Worm (Caenorhabditis elegans) whole organism, L4 larva: ENCODE results near the gene Y38H6A.1.
A peak's percentile ranks its signal among the peaks of the same experiment; 100 is the strongest.

Experiments used
- D1046.2 ChIP-seq: fragments of 200-800 bp; sonication (Bioruptor generic); IDR thresholded peaks from 2 replicates; pipeline ENCODE4 v1.3.6; 2022; ENCODE audit warnings: missing genetic modification characterization, missing compliant biosample characterization
- F44E2.7 ChIP-seq: fragments of 200-800 bp; sonication (Bioruptor generic); IDR thresholded peaks from 2 replicates; pipeline ENCODE4 v2.1.2; 2022; ENCODE audit warnings: missing genetic modification characterization, missing compliant biosample characterization
- F49E8.2 ChIP-seq: sonication (generic microtip); optimal IDR thresholded peaks from 2 replicates; lab custom pipeline; 2016; ENCODE audit warnings: missing compliant biosample characterization, mild to moderate bottlenecking, missing genetic modification characterization, borderline replicate concordance
- Y48G9A.11 ChIP-seq: fragments of 200-800 bp; sonication (Bioruptor generic); IDR thresholded peaks from 2 replicates; pipeline ENCODE4 v1.3.6; 2022; ENCODE audit warnings: missing genetic modification reagents, missing genetic modification characterization, missing compliant biosample characterization
- Y75B8A.6 ChIP-seq: fragments of 200-800 bp; sonication (Bioruptor generic); IDR thresholded peaks from 2 replicates; pipeline ENCODE4 v1.3.6; 2022; ENCODE audit warnings: missing genetic modification reagents, missing genetic modification characterization, missing compliant biosample characterization
- ZK337.2 ChIP-seq: fragments of 200-800 bp; sonication (Bioruptor generic); IDR thresholded peaks from 2 replicates; pipeline ENCODE4 v1.3.6; 2022; ENCODE audit warnings: missing genetic modification reagents, missing genetic modification characterization, missing compliant biosample characterization
- aha-1 ChIP-seq: fragments of 150-350 bp; peaks from one replicate; lab custom pipeline; 2014; ENCODE audit warnings: missing biosample characterization, missing genetic modification characterization
- aly-2 ChIP-seq: sonication (generic microtip); optimal IDR thresholded peaks from 2 replicates; lab custom pipeline; 2018; ENCODE audit warnings: missing biosample characterization, missing genetic modification characterization
- arid-1 ChIP-seq: fragments of 200-800 bp; sonication (Bioruptor generic); conservative IDR thresholded peaks from 2 replicates; pipeline ENCODE4 v1.3.6; 2022; ENCODE audit warnings: missing genetic modification reagents, missing genetic modification characterization, missing compliant biosample characterization
- daf-12 ChIP-seq: fragments of 150-350 bp; optimal IDR thresholded peaks from 2 replicates; lab custom pipeline; 2014; ENCODE audit warnings: missing biosample characterization, missing genetic modification reagents, missing genetic modification characterization
- daf-8 ChIP-seq: fragments of 200-800 bp; sonication (Bioruptor generic); IDR thresholded peaks from 2 replicates; pipeline ENCODE4 v1.3.6; 2022; ENCODE audit warnings: missing genetic modification characterization, missing compliant biosample characterization
- egl-27 ChIP-seq: sonication (generic microtip); optimal IDR thresholded peaks from 3 replicates; lab custom pipeline; 2017; ENCODE audit warnings: missing biosample characterization, missing genetic modification reagents, missing genetic modification characterization
- fkh-10 ChIP-seq: fragments of 150-350 bp; optimal IDR thresholded peaks from 2 replicates; lab custom pipeline; 2014; ENCODE audit warnings: missing biosample characterization, missing genetic modification reagents, missing genetic modification characterization
- hif-1 ChIP-seq, 2 experiments: sonication (generic microtip); optimal IDR thresholded peaks; 2 replicates each; lab custom pipeline; 2016 to 2017; ENCODE audit warnings: missing compliant biosample characterization in 2 of 2, missing genetic modification characterization in 2 of 2, missing genetic modification reagents in 2 of 2, missing genotype in 2 of 2, mild to moderate bottlenecking in 1 of 2
- hlh-30 ChIP-seq: sonication (generic microtip); optimal IDR thresholded peaks from 2 replicates; lab custom pipeline; 2017; ENCODE audit warnings: antibody characterized with exemption, mild to moderate bottlenecking, missing genetic modification characterization, missing compliant biosample characterization; ENCODE audit not compliant: insufficient read depth
- hmg-1.1 ChIP-seq: fragments of 200-800 bp; sonication (Bioruptor generic); IDR thresholded peaks from 2 replicates; pipeline ENCODE4 v1.3.6; 2022; ENCODE audit warnings: missing genetic modification reagents, missing genetic modification characterization, missing compliant biosample characterization
- jun-1 ChIP-seq: fragments of 150-350 bp; optimal IDR thresholded peaks from 2 replicates; lab custom pipeline; 2014; ENCODE audit warnings: missing biosample characterization, missing genetic modification reagents, missing genetic modification characterization
- lin-38 ChIP-seq: fragments of 200-800 bp; sonication (Bioruptor generic); IDR thresholded peaks from 2 replicates; pipeline ENCODE4 v1.3.6; 2022; ENCODE audit warnings: missing genetic modification reagents, missing genetic modification characterization, missing compliant biosample characterization
- lsy-2 ChIP-seq, 2 experiments: fragments of 150-350 bp in 1 of 2; sonication (generic microtip) in 1 of 2; optimal IDR thresholded peaks; 2 replicates each; lab custom pipeline; 2014 to 2017; ENCODE audit warnings: missing biosample characterization in 2 of 2, missing genetic modification characterization in 2 of 2
- madf-5 ChIP-seq, 2 experiments: fragments of 200-800 bp; sonication (Bioruptor generic); IDR thresholded peaks; 2 replicates each; pipeline ENCODE4 v1.3.6; 2022; ENCODE audit warnings: missing compliant biosample characterization in 2 of 2, missing genetic modification characterization in 2 of 2
- mxl-2 ChIP-seq: fragments of 200-800 bp; sonication (Bioruptor generic); conservative IDR thresholded peaks from 2 replicates; pipeline ENCODE4 v1.3.6; 2022; ENCODE audit warnings: missing genetic modification reagents, missing genetic modification characterization, missing compliant biosample characterization
- nhr-11 ChIP-seq: fragments of 150-350 bp; optimal IDR thresholded peaks from 2 replicates; lab custom pipeline; 2014; ENCODE audit warnings: missing biosample characterization, missing genetic modification characterization
- nhr-25 ChIP-seq: sonication (generic microtip); optimal IDR thresholded peaks from 2 replicates; lab custom pipeline; 2017; ENCODE audit warnings: missing genetic modification characterization, mild to moderate bottlenecking, missing compliant biosample characterization, antibody characterized with exemption, moderate library complexity, borderline replicate concordance; ENCODE audit not compliant: insufficient read depth
- nhr-6 ChIP-seq: fragments of 150-350 bp; optimal IDR thresholded peaks from 2 replicates; lab custom pipeline; 2014; ENCODE audit warnings: missing biosample characterization, missing genetic modification characterization
- pha-4 ChIP-seq, 2 experiments: fragments of 150-350 bp in 1 of 2; fragments of 200-800 bp in 1 of 2; sonication (Bioruptor generic) in 1 of 2; IDR thresholded peaks in 1 of 2; optimal IDR thresholded peaks in 1 of 2; 2 replicates each; pipeline versions ENCODE4 v1.3.6 to Lab custom; 2014 to 2022; ENCODE audit warnings: missing genetic modification characterization in 2 of 2, missing genetic modification reagents in 2 of 2, missing biosample characterization in 1 of 2, missing compliant biosample characterization in 1 of 2
- pqm-1 ChIP-seq: sonication (generic microtip); optimal IDR thresholded peaks from 2 replicates; lab custom pipeline; 2017; ENCODE audit warnings: missing biosample characterization, missing genetic modification characterization
- sdz-12 ChIP-seq: fragments of 200-800 bp; sonication (Bioruptor generic); optimal IDR thresholded peaks from 2 replicates; lab custom pipeline; 2018; ENCODE audit warnings: mild to moderate bottlenecking, missing genetic modification characterization, missing compliant biosample characterization
- skn-1 ChIP-seq: fragments of 150-350 bp; optimal IDR thresholded peaks from 2 replicates; lab custom pipeline; 2014; ENCODE audit warnings: missing biosample characterization, missing genetic modification characterization
- snpc-4 ChIP-seq: fragments of 150-350 bp; optimal IDR thresholded peaks from 2 replicates; lab custom pipeline; 2014; ENCODE audit warnings: missing biosample characterization, missing genetic modification characterization
- spr-3 ChIP-seq: fragments of 200-800 bp; sonication (Bioruptor generic); optimal IDR thresholded peaks from 2 replicates; lab custom pipeline; 2018; ENCODE audit warnings: mild to moderate bottlenecking, missing genetic modification characterization, missing compliant biosample characterization
- unc-62 ChIP-seq, 3 experiments: fragments of 150-350 bp in 1 of 3; sonication (generic microtip); optimal IDR thresholded peaks in 2 of 3; peaks in 1 of 3; 1 replicate in 1 of 3; 2 replicates in 2 of 3; lab custom pipeline; 2014 to 2017; ENCODE audit warnings: missing biosample characterization in 3 of 3, missing genetic modification characterization in 3 of 3, missing genetic modification reagents in 3 of 3, missing genotype in 1 of 3
- vab-7 ChIP-seq: fragments of 200-800 bp; sonication (Bioruptor generic); IDR thresholded peaks from 2 replicates; pipeline ENCODE4 v1.3.6; 2022; ENCODE audit warnings: missing genetic modification reagents, missing genetic modification characterization, missing compliant biosample characterization

Y38H6A.1 gene

DNA sequence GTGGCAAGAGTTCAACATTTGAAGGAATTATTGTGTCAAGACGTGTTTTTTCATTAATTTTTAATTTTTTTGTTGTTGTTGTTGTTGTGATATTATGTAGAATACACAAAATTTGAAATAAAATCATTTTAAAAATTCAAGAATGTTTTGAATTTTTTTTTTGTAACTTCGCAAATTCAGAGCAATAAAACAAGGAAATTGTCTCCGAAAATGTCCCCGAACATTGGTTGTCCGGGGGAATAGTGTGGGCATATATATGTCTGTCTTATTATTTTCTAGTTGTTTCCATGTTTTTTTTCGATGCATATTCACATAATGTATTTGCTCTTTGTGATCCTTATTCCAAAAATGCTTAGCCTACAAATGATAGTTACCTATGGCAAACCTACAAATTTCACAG, 14.0 kb upstream of the Y38H6A.1 start, which contains the start of gene clec-262:
Gene clec-262 (plus strand): TSS at position 301 of the 400 bp plus-strand sequence.
- TF ChIP-seq lsy-2 (tag; optimal IDR thresholded peaks at IDR 0.05; lab: Kevin White, UChicago) (no peak), pha-4 (GFP tag; IDR thresholded peaks at IDR 0.05; lab: Robert Waterston, UW) (no peak), pha-4 (tag; optimal IDR thresholded peaks at IDR 0.05; lab: Kevin White, UChicago) (no peak), skn-1 (no peak)

DNA sequence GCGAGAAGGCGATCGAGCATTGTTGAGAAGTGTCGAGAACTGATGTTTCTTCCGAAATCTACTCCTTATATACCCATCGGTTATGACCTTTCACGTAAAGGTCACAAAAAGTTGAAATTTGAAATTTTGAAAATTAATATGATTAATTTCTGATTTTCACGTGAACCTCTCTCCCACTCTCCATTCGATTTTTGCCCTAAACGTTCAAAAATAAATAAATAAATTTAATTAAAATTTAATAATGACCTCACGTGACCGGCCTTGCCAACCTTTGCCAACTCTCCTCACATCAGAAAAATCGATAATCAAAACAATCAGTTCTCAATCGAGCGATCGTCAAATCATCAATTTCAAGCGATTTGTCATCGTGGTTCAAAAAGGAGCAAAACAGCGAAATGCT, 8.1 kb upstream of the Y38H6A.1 start, which contains the start of gene Y113G7C.1:
Gene Y113G7C.1 (plus strand): TSS at position 301 of the 400 bp plus-strand sequence.
- TF ChIP-seq lsy-2 (tag; optimal IDR thresholded peaks at IDR 0.05; lab: Kevin White, UChicago) (no peak), sdz-12 (GFP tag; lab: Kevin White, UChicago) (no peak), aha-1 (tag; lab: Kevin White, UChicago) (peak; percentile 15)

ce11 chrV:20335264-20335663, 9.7 kb downstream of the Y38H6A.1 start, which contains the start of gene Y38H6A.5:
TSS of gene Y38H6A.5 (minus strand) at chrV:20335364.
- TF ChIP-seq unc-62 (GFP tag; optimal IDR thresholded peaks at IDR 0.05 in 1 of 2; lab: Kevin White, UChicago) (peak in 1 of 2 experiments; percentile 65), unc-62 (tag; optimal IDR thresholded peaks at IDR 0.05; lab: Kevin White, UChicago) (no peak), aly-2 (tag; lab: Kevin White, UChicago) (no peak)

ce11 chrV:20338020-20338419, 12.5 kb downstream of the Y38H6A.1 start:
- no peak for TF ChIP-seq egl-27 (tag; lab: Kevin White, UChicago)
- TF ChIP-seq aha-1 (tag; lab: Kevin White, UChicago) = peak; percentile 77

ce11 chrV:20338870-20339269, 13.4 kb downstream of the Y38H6A.1 start:
- TF ChIP-seq fkh-10 (GFP tag; lab: Kevin White, UChicago) = peak; percentile 75
- no peak for TF ChIP-seq skn-1
- TF ChIP-seq, all 104 proteins: peak for 1

- TF ChIP-seq madf-5 (GFP tag; IDR thresholded peaks at IDR 0.05; lab: Robert Waterston, UW) (no peak), aha-1 (tag; lab: Kevin White, UChicago) (peak; percentile 47)
- TF ChIP-seq, all 104 proteins: peak for 1
These were observed 19.4 kb downstream of the Y38H6A.1 start, which contains the start of gene Y38H6A.3 for ce11 chrV:20344889-20345288. TSS of gene Y38H6A.3 (plus strand) at chrV:20345189.

ce11 chrV:20347625-20348024, 22.1 kb downstream of the Y38H6A.1 start:
- TF ChIP-seq F44E2.7 (GFP tag; lab: Robert Waterston, UW) (peak; percentile 53; the same call in 1 of the 2 replicates), hmg-1.1 (GFP tag; lab: Robert Waterston, UW) (no peak), ZK337.2 (GFP tag; lab: Robert Waterston, UW) (no peak), snpc-4 (tag; lab: Kevin White, UChicago) (no peak), arid-1 (GFP tag; lab: Robert Waterston, UW) (no peak), F49E8.2 (tag; lab: Kevin White, UChicago) (no peak), nhr-6 (no peak), mxl-2 (no peak), Y48G9A.11 (GFP tag; lab: Robert Waterston, UW) (0 out of 2 replicates have a peak, but pooled peaks have one; percentile 25), spr-3 (GFP tag; lab: Kevin White, UChicago) (no peak), hif-1 (tag; optimal IDR thresholded peaks at IDR 0.05; lab: Kevin White, UChicago) (no peak), lin-38 (peak; percentile 53), nhr-11 (tag; lab: Kevin White, UChicago) (no peak), nhr-25 (no peak), daf-12 (tag; lab: Kevin White, UChicago) (no peak), D1046.2 (0 out of 2 replicates have a peak, but pooled peaks have one; percentile 64), jun-1 (tag; lab: Kevin White, UChicago) (no peak), pqm-1 (no peak), hlh-30 (tag; lab: Kevin White, UChicago) (no peak), vab-7 (GFP tag; lab: Robert Waterston, UW) (peak; percentile 63), daf-8 (GFP tag; lab: Robert Waterston, UW) (no peak), Y75B8A.6 (no peak)
